Fruit fly (Drosophila melanogaster) whole organism, embryonic: ENCODE results near the gene dnc.
A peak's percentile ranks its signal among the peaks of the same experiment; 100 is the strongest.

Experiments used
- Ada2b ChIP-seq: fragments of 200-800 bp; sonication (Bioruptor generic); IDR thresholded peaks from 2 replicates; pipeline ENCODE4 v1.3.6; 2022; ENCODE audit warnings: missing biosample characterization, missing genetic modification characterization
- Aef1 ChIP-seq: fragments of 200-800 bp; sonication (Bioruptor generic); IDR thresholded peaks from 3 replicates; pipeline ENCODE4 v1.3.6; 2022; ENCODE audit warnings: missing biosample characterization, missing genetic modification characterization
- CG10431 ChIP-seq: fragments of 200-800 bp; sonication (Bioruptor generic); optimal IDR thresholded peaks from 3 replicates; lab custom pipeline; 2018; ENCODE audit warnings: missing biosample characterization, mild to moderate bottlenecking, missing genetic modification characterization
- CG10979 ChIP-seq: fragments of 200-800 bp; sonication (Bioruptor generic); optimal IDR thresholded peaks from 2 replicates; lab custom pipeline; 2018; ENCODE audit warnings: missing biosample characterization, mild to moderate bottlenecking, missing genetic modification characterization, moderate library complexity
- CG12391 ChIP-seq: fragments of 200-800 bp; sonication (Bioruptor generic); optimal IDR thresholded peaks from 3 replicates; lab custom pipeline; 2018; ENCODE audit warnings: missing biosample characterization, mild to moderate bottlenecking, missing genetic modification characterization, moderate library complexity
- CG12942 ChIP-seq: fragments of 200-800 bp; sonication (Bioruptor generic); optimal IDR thresholded peaks from 3 replicates; lab custom pipeline; 2016; ENCODE audit warnings: missing biosample characterization, missing genetic modification characterization
- CG13424 ChIP-seq: fragments of 200-800 bp; sonication (Bioruptor generic); optimal IDR thresholded peaks from 2 replicates; lab custom pipeline; 2019; ENCODE audit warnings: missing biosample characterization, mild to moderate bottlenecking, missing genetic modification characterization, moderate library complexity
- CG14965 ChIP-seq: fragments of 200-800 bp; sonication (Bioruptor generic); optimal IDR thresholded peaks from 2 replicates; lab custom pipeline; 2016; ENCODE audit warnings: missing biosample characterization, missing genetic modification characterization, borderline replicate concordance
- CG15514 ChIP-seq: fragments of 200-800 bp; sonication (Bioruptor generic); optimal IDR thresholded peaks from 3 replicates; lab custom pipeline; 2017; ENCODE audit warnings: missing biosample characterization, missing genetic modification characterization, mild to moderate bottlenecking, moderate library complexity, missing genetic modification reagents
- CG4404 ChIP-seq: fragments of 200-800 bp; sonication (Bioruptor generic); IDR thresholded peaks from 2 replicates; pipeline ENCODE4 v1.3.6; 2022; ENCODE audit warnings: missing biosample characterization, missing genetic modification characterization
- CG4707 ChIP-seq: fragments of 200-800 bp; sonication (Bioruptor generic); optimal IDR thresholded peaks from 2 replicates; lab custom pipeline; 2018; ENCODE audit warnings: missing biosample characterization, mild to moderate bottlenecking, missing genetic modification characterization, moderate library complexity
- CG6854 ChIP-seq: fragments of 200-800 bp; sonication (Bioruptor generic); optimal IDR thresholded peaks from 3 replicates; lab custom pipeline; 2017; ENCODE audit warnings: missing biosample characterization, mild to moderate bottlenecking, missing genetic modification characterization
- CG7556 ChIP-seq: fragments of 200-800 bp; sonication (Bioruptor generic); optimal IDR thresholded peaks from 2 replicates; lab custom pipeline; 2017; ENCODE audit warnings: missing biosample characterization, mild to moderate bottlenecking, missing genetic modification characterization
- CG9215 ChIP-seq: fragments of 200-800 bp; sonication (Bioruptor generic); IDR thresholded peaks from 2 replicates; pipeline ENCODE4 v1.3.6; 2022; ENCODE audit warnings: missing biosample characterization, missing genetic modification characterization
- Dek ChIP-seq: fragments of 200-800 bp; sonication (Bioruptor generic); optimal IDR thresholded peaks from 3 replicates; lab custom pipeline; 2019; ENCODE audit warnings: missing biosample characterization, mild to moderate bottlenecking, missing genetic modification characterization, moderate library complexity
- Dip3 ChIP-seq: fragments of 200-800 bp; sonication (Bioruptor generic); optimal IDR thresholded peaks from 3 replicates; lab custom pipeline; 2016; ENCODE audit warnings: missing biosample characterization, missing genetic modification characterization
- Ets97D ChIP-seq: fragments of 200-800 bp; sonication (Bioruptor generic); optimal IDR thresholded peaks from 3 replicates; lab custom pipeline; 2016; ENCODE audit warnings: missing biosample characterization, missing genetic modification characterization
- H2.0 ChIP-seq: fragments of 200-800 bp; sonication (Bioruptor generic); IDR thresholded peaks from 2 replicates; pipeline ENCODE4 v1.3.6; 2022; ENCODE audit warnings: missing biosample characterization, missing genetic modification characterization
- HLH4C ChIP-seq: fragments of 200-800 bp; sonication (Bioruptor generic); IDR thresholded peaks from 3 replicates; pipeline ENCODE4 v1.3.6; 2022; ENCODE audit warnings: missing biosample characterization, missing genetic modification characterization; ENCODE audit not compliant: partially characterized antibody
- Lhr ChIP-seq: fragments of 200-800 bp; sonication (Bioruptor generic); optimal IDR thresholded peaks from 3 replicates; lab custom pipeline; 2017; ENCODE audit warnings: mild to moderate bottlenecking, missing biosample characterization, missing genetic modification reagents, missing genetic modification characterization
- Lpt ChIP-seq: fragments of >200 bp; optimal IDR thresholded peaks from 2 replicates; lab custom pipeline; 2018; ENCODE audit warnings: missing biosample characterization, missing genetic modification characterization
- Mes4 ChIP-seq: fragments of 200-800 bp; sonication (Bioruptor generic); optimal IDR thresholded peaks from 2 replicates; lab custom pipeline; 2016; ENCODE audit warnings: missing biosample characterization, missing genetic modification characterization
- Opbp ChIP-seq: fragments of 200-800 bp; sonication (Bioruptor generic); IDR thresholded peaks from 3 replicates; pipeline ENCODE4 v1.3.6; 2022; ENCODE audit warnings: missing biosample characterization, missing genetic modification characterization; ENCODE audit not compliant: partially characterized antibody
- PHDP ChIP-seq: fragments of 200-800 bp; sonication (Bioruptor generic); optimal IDR thresholded peaks from 3 replicates; lab custom pipeline; 2018; ENCODE audit warnings: missing biosample characterization, mild to moderate bottlenecking, missing genetic modification characterization, moderate library complexity
- Trl ChIP-seq, 3 experiments: fragments of >200 bp in 2 of 3; fragments of 200-800 bp in 1 of 3; sonication (Bioruptor generic) in 1 of 3; optimal IDR thresholded peaks; 2 replicates in 1 of 3; 3 replicates in 2 of 3; lab custom pipeline; 2016 to 2017; ENCODE audit warnings: missing biosample characterization in 1 of 3, missing genetic modification characterization in 1 of 3
- Vsx1 ChIP-seq: fragments of 200-800 bp; sonication (Bioruptor generic); optimal IDR thresholded peaks from 2 replicates; lab custom pipeline; 2017; ENCODE audit warnings: missing biosample characterization, mild to moderate bottlenecking, missing genetic modification characterization, missing genetic modification reagents
- ara ChIP-seq: fragments of 200-800 bp; sonication (Bioruptor generic); IDR thresholded peaks from 2 replicates; pipeline ENCODE4 v1.3.6; 2022; ENCODE audit warnings: missing biosample characterization, missing genetic modification characterization
- bcd ChIP-seq: fragments of 200-800 bp; sonication (Bioruptor generic); optimal IDR thresholded peaks from 2 replicates; lab custom pipeline; 2017; ENCODE audit warnings: missing biosample characterization, mild to moderate bottlenecking, missing genetic modification characterization
- crc ChIP-seq: fragments of 200-800 bp; sonication (Bioruptor generic); optimal IDR thresholded peaks from 2 replicates; lab custom pipeline; 2016; ENCODE audit warnings: missing biosample characterization, missing genetic modification characterization
- eyg ChIP-seq: fragments of 200-800 bp; sonication (Bioruptor generic); optimal IDR thresholded peaks from 3 replicates; lab custom pipeline; 2016; ENCODE audit warnings: missing biosample characterization, missing genetic modification characterization
- ftz-f1 ChIP-seq: fragments of 200-800 bp; sonication (Bioruptor generic); optimal IDR thresholded peaks from 2 replicates; lab custom pipeline; 2016; ENCODE audit warnings: missing biosample characterization, missing genetic modification characterization
- h ChIP-seq: fragments of >200 bp; optimal IDR thresholded peaks from 2 replicates; lab custom pipeline; 2017
- hb ChIP-seq: fragments of 200-800 bp; sonication (Bioruptor generic); IDR thresholded peaks from 3 replicates; pipeline ENCODE4 v1.3.6; 2022; ENCODE audit warnings: missing biosample characterization, missing genetic modification characterization; ENCODE audit not compliant: partially characterized antibody
- jing ChIP-seq: fragments of 200-800 bp; sonication (Bioruptor generic); optimal IDR thresholded peaks from 2 replicates; lab custom pipeline; 2018; ENCODE audit warnings: missing biosample characterization, mild to moderate bottlenecking, missing genetic modification characterization
- kni ChIP-seq: fragments of 200-800 bp; sonication (Bioruptor generic); optimal IDR thresholded peaks from 3 replicates; lab custom pipeline; 2017; ENCODE audit warnings: mild to moderate bottlenecking, missing biosample characterization, missing genetic modification reagents, missing genetic modification characterization
- lilli ChIP-seq: fragments of 200-800 bp; sonication (Bioruptor generic); optimal IDR thresholded peaks from 3 replicates; lab custom pipeline; 2016; ENCODE audit warnings: missing biosample characterization, missing genetic modification characterization
- lola ChIP-seq, 3 experiments: fragments of >200 bp in 2 of 3; fragments of 200-800 bp in 1 of 3; sonication (Bioruptor generic) in 1 of 3; optimal IDR thresholded peaks; 2 replicates each; lab custom pipeline; 2017 to 2019; ENCODE audit warnings: missing biosample characterization in 3 of 3, missing genetic modification characterization in 3 of 3, mild to moderate bottlenecking in 1 of 3, moderate library complexity in 1 of 3
- p53 ChIP-seq: fragments of 200-800 bp; sonication (Bioruptor generic); optimal IDR thresholded peaks from 2 replicates; lab custom pipeline; 2016; ENCODE audit warnings: missing biosample characterization, missing genetic modification characterization
- phol ChIP-seq: fragments of 200-800 bp; sonication (Bioruptor generic); optimal IDR thresholded peaks from 3 replicates; lab custom pipeline; 2018; ENCODE audit warnings: missing biosample characterization, mild to moderate bottlenecking, missing genetic modification characterization, moderate library complexity
- row ChIP-seq: fragments of 200-800 bp; sonication (Bioruptor generic); IDR thresholded peaks from 3 replicates; pipeline ENCODE4 v1.3.6; 2022; ENCODE audit warnings: missing biosample characterization, missing genetic modification characterization
- run ChIP-seq: fragments of 200-800 bp; sonication (Bioruptor generic); optimal IDR thresholded peaks from 3 replicates; lab custom pipeline; 2018; ENCODE audit warnings: missing biosample characterization, mild to moderate bottlenecking, missing genetic modification characterization
- scrt ChIP-seq: fragments of 200-800 bp; sonication (Bioruptor generic); optimal IDR thresholded peaks from 2 replicates; lab custom pipeline; 2018; ENCODE audit warnings: missing biosample characterization, mild to moderate bottlenecking, missing genetic modification characterization, moderate library complexity
- sens ChIP-seq: fragments of 200-800 bp; sonication (Bioruptor generic); peaks from one replicate; lab custom pipeline; 2016; ENCODE audit warnings: missing biosample characterization, missing genetic modification characterization
- sens-2 ChIP-seq: fragments of 200-800 bp; sonication (Bioruptor generic); IDR thresholded peaks from 2 replicates; pipeline ENCODE4 v1.3.6; 2022; ENCODE audit warnings: missing biosample characterization, missing genetic modification characterization
- sqz ChIP-seq: fragments of 200-800 bp; sonication (Bioruptor generic); optimal IDR thresholded peaks from 3 replicates; lab custom pipeline; 2018; ENCODE audit warnings: missing biosample characterization, mild to moderate bottlenecking, missing genetic modification characterization
- ssp ChIP-seq: fragments of 200-800 bp; sonication (Bioruptor generic); IDR thresholded peaks from 2 replicates; pipeline ENCODE4 v1.3.6; 2022; ENCODE audit warnings: missing biosample characterization, missing genetic modification characterization
- tna ChIP-seq: fragments of 200-800 bp; sonication (Bioruptor generic); IDR thresholded peaks from 2 replicates; pipeline ENCODE4 v1.3.6; 2022; ENCODE audit warnings: missing biosample characterization, missing genetic modification characterization; ENCODE audit not compliant: partially characterized antibody
- vfl ChIP-seq: fragments of 200-800 bp; sonication (Bioruptor generic); optimal IDR thresholded peaks from 2 replicates; lab custom pipeline; 2016; ENCODE audit warnings: missing biosample characterization, missing genetic modification characterization
- vnd ChIP-seq: fragments of 200-800 bp; sonication (Bioruptor generic); IDR thresholded peaks from 3 replicates; pipeline ENCODE4 v1.3.6; 2022; ENCODE audit warnings: missing biosample characterization, missing genetic modification characterization; ENCODE audit not compliant: partially characterized antibody
- zen ChIP-seq: fragments of 200-800 bp; sonication (Bioruptor generic); optimal IDR thresholded peaks from 3 replicates; lab custom pipeline; 2018; ENCODE audit warnings: missing biosample characterization, mild to moderate bottlenecking, missing genetic modification characterization, moderate library complexity
- zfh2 ChIP-seq: fragments of 200-800 bp; sonication (Bioruptor generic); optimal IDR thresholded peaks from 2 replicates; lab custom pipeline; 2016; ENCODE audit warnings: missing biosample characterization, missing genetic modification characterization

dnc gene

dm6 chrX:3193774-3194173 lies 17.5 kb downstream of the dnc start (continued):
- TF ChIP-seq Dek (no peak), kni (GFP tag; lab: Kevin White, UChicago) (no peak), sens-2 (no peak), Ets97D (GFP tag; lab: Kevin White, UChicago) (no peak), lilli (GFP tag; lab: Kevin White, UChicago) (peak; percentile 23), ara (GFP tag; lab: Robert Waterston, UW) (no peak), sens (GFP tag; lab: Kevin White, UChicago) (peak; percentile 75), HLH4C (GFP tag; lab: Robert Waterston, UW) (no peak), tna (GFP tag; lab: Robert Waterston, UW) (no peak), eyg (GFP tag; lab: Kevin White, UChicago) (no peak), ftz-f1 (no peak), Mes4 (GFP tag; lab: Kevin White, UChicago) (no peak), CG9215 (GFP tag; lab: Robert Waterston, UW) (no peak), Aef1 (GFP tag; lab: Robert Waterston, UW) (no peak), row (peak; percentile 52), run (tag; lab: Kevin White, UChicago) (no peak), vfl (GFP tag; lab: Kevin White, UChicago) (no peak), hb (GFP tag; lab: Robert Waterston, UW) (no peak), CG15514 (GFP tag; lab: Kevin White, UChicago) (no peak), p53 (GFP tag; lab: Kevin White, UChicago) (no peak), H2.0 (GFP tag; lab: Robert Waterston, UW) (peak; percentile 46; the same call in 1 of the 2 replicates), CG6854 (GFP tag; lab: Kevin White, UChicago) (no peak), zen (no peak), phol (tag; lab: Kevin White, UChicago) (peak; percentile 19), CG4404 (GFP tag; lab: Robert Waterston, UW) (no peak), Lpt (GFP tag; lab: Kevin White, UChicago) (no peak), ssp (GFP tag; lab: Robert Waterston, UW) (0 out of 2 replicates have a peak, but pooled peaks have one; percentile 26), bcd (no peak), Dip3 (GFP tag; lab: Kevin White, UChicago) (no peak), CG10979 (no peak), scrt (no peak), CG13424 (tag; lab: Kevin White, UChicago) (peak; percentile 23), Vsx1 (GFP tag; lab: Kevin White, UChicago) (no peak), jing (no peak), CG12391 (tag; lab: Kevin White, UChicago) (peak; percentile 35), CG14965 (GFP tag; lab: Kevin White, UChicago) (no peak), PHDP (tag; lab: Kevin White, UChicago) (peak; percentile 32), Lhr (no peak), lola (GFP tag; optimal IDR thresholded peaks at IDR 0.05; lab: Kevin White, UChicago) (no peak), CG10431 (GFP tag; lab: Kevin White, UChicago) (no peak), vnd (GFP tag; lab: Robert Waterston, UW) (no peak), zfh2 (GFP tag; lab: Kevin White, UChicago) (no peak), Ada2b (GFP tag; lab: Robert Waterston, UW) (no peak), CG12942 (GFP tag; lab: Kevin White, UChicago) (no peak), h (no peak), CG7556 (no peak), crc (no peak), Opbp (GFP tag; lab: Robert Waterston, UW) (no peak), sqz (no peak), Trl (optimal IDR thresholded peaks at IDR 0.05; lab: Kevin White, UChicago) (no peak), Trl (GFP tag; optimal IDR thresholded peaks at IDR 0.05; lab: Kevin White, UChicago) (peak; percentile 25), CG4707 (GFP tag; lab: Kevin White, UChicago) (no peak)
